Worm (Caenorhabditis elegans) whole organism, young adult: ENCODE results near the gene F47E1.4.

ENCODE experiments used
- B0035.1 ChIP-seq: sonication (generic microtip); optimal IDR thresholded peaks from 2 replicates; lab custom pipeline; 2016; ENCODE audit warnings: missing genetic modification characterization, mild to moderate bottlenecking, missing compliant biosample characterization, missing genotype, missing genetic modification reagents
- T07F8.4 ChIP-seq: sonication (generic microtip); optimal IDR thresholded peaks from 2 replicates; lab custom pipeline; 2016; ENCODE audit warnings: mild to moderate bottlenecking, missing genetic modification characterization, moderate library complexity, missing compliant biosample characterization
- ceh-27 ChIP-seq: fragments of 200-800 bp; sonication (Bioruptor generic); optimal IDR thresholded peaks from 2 replicates; lab custom pipeline; 2018; ENCODE audit warnings: mild to moderate bottlenecking, missing genetic modification characterization, moderate library complexity, missing compliant biosample characterization
- egl-18 ChIP-seq: fragments of 200-800 bp; sonication (Bioruptor generic); IDR thresholded peaks from 2 replicates; pipeline ENCODE4 v1.3.6; 2022; ENCODE audit warnings: missing genetic modification reagents, missing genetic modification characterization, missing compliant biosample characterization

- TF ChIP-seq ceh-27 (GFP tag; lab: Kevin White, UChicago), result no peak
- TF ChIP-seq B0035.1, result no peak
- TF ChIP-seq T07F8.4, result no peak
- TF ChIP-seq egl-18, result no peak
These were observed 41.8 kb downstream of the F47E1.4 start for ce11 chrX:9104399-9104798.
